Fruit fly (Drosophila melanogaster) whole organism, pupa: ENCODE measurements around the gene gdl.

Experiments used
- CG10348 ChIP-seq: fragments of 200-800 bp; sonication (Bioruptor generic); IDR thresholded peaks from 2 replicates; pipeline ENCODE4 v1.3.6; 2022; ENCODE audit warnings: missing biosample characterization, missing genetic modification characterization
- CG12605 ChIP-seq: fragments of 200-800 bp; sonication (Bioruptor generic); IDR thresholded peaks from 2 replicates; pipeline ENCODE4 v1.3.6; 2022; ENCODE audit warnings: missing biosample characterization, missing genetic modification characterization
- CG13204 ChIP-seq: fragments of 200-800 bp; sonication (Bioruptor generic); optimal IDR thresholded peaks from 2 replicates; lab custom pipeline; 2018; ENCODE audit warnings: missing biosample characterization, mild to moderate bottlenecking, missing genetic modification characterization, moderate library complexity
- CG14655 ChIP-seq: fragments of 200-800 bp; sonication (Bioruptor generic); optimal IDR thresholded peaks from 3 replicates; lab custom pipeline; 2017; ENCODE audit warnings: mild to moderate bottlenecking, missing biosample characterization, missing genetic modification reagents, missing genetic modification characterization
- CG15710 ChIP-seq: fragments of 200-800 bp; sonication (Bioruptor generic); optimal IDR thresholded peaks from 2 replicates; lab custom pipeline; 2018; ENCODE audit warnings: missing biosample characterization, mild to moderate bottlenecking, missing genetic modification characterization, moderate library complexity
- CG17806 ChIP-seq: fragments of 200-800 bp; sonication (Bioruptor generic); optimal IDR thresholded peaks from 2 replicates; lab custom pipeline; 2018; ENCODE audit warnings: missing biosample characterization, mild to moderate bottlenecking, missing genetic modification characterization, moderate library complexity
- CG32121 ChIP-seq: fragments of 200-800 bp; sonication (Bioruptor generic); IDR thresholded peaks from 2 replicates; pipeline ENCODE4 v1.3.6; 2022; ENCODE audit warnings: missing biosample characterization, missing genetic modification characterization
- CG34367 ChIP-seq: fragments of 200-800 bp; sonication (Bioruptor generic); optimal IDR thresholded peaks from 2 replicates; lab custom pipeline; 2018; ENCODE audit warnings: missing biosample characterization, mild to moderate bottlenecking, missing genetic modification characterization
- CG4496 ChIP-seq: fragments of 200-800 bp; sonication (Bioruptor generic); IDR thresholded peaks from 3 replicates; pipeline ENCODE4 v1.3.6; 2022; ENCODE audit warnings: missing biosample characterization, missing genetic modification characterization
- CG8159 ChIP-seq: fragments of 200-800 bp; sonication (Bioruptor generic); optimal IDR thresholded peaks from 3 replicates; lab custom pipeline; 2018; ENCODE audit warnings: missing biosample characterization, mild to moderate bottlenecking, missing genetic modification characterization, moderate library complexity
- CG8301 ChIP-seq: fragments of 200-800 bp; sonication (Bioruptor generic); optimal IDR thresholded peaks from 2 replicates; lab custom pipeline; 2018; ENCODE audit warnings: missing biosample characterization, mild to moderate bottlenecking, missing genetic modification characterization
- CG9948 ChIP-seq: fragments of 200-800 bp; sonication (Bioruptor generic); optimal IDR thresholded peaks from 2 replicates; lab custom pipeline; 2018; ENCODE audit warnings: missing biosample characterization, mild to moderate bottlenecking, missing genetic modification characterization, moderate library complexity
- D1 ChIP-seq: fragments of 200-800 bp; sonication (Bioruptor generic); optimal IDR thresholded peaks from 2 replicates; lab custom pipeline; 2018; ENCODE audit warnings: missing biosample characterization, mild to moderate bottlenecking, missing genetic modification characterization, moderate library complexity
- EcR ChIP-seq: fragments of 200-800 bp; sonication (Bioruptor generic); optimal IDR thresholded peaks from 3 replicates; lab custom pipeline; 2019; ENCODE audit warnings: missing biosample characterization, missing genetic modification characterization, mild to moderate bottlenecking, moderate library complexity, missing genetic modification reagents
- Ets98B ChIP-seq: fragments of 200-800 bp; sonication (Bioruptor generic); IDR thresholded peaks from 2 replicates; pipeline ENCODE4 v1.3.6; 2022; ENCODE audit warnings: missing biosample characterization, missing genetic modification characterization
- Pif1A ChIP-seq: fragments of 200-800 bp; sonication (Bioruptor generic); optimal IDR thresholded peaks from 3 replicates; lab custom pipeline; 2016; ENCODE audit warnings: missing biosample characterization, missing genetic modification characterization
- Pif1B ChIP-seq: fragments of 200-800 bp; sonication (Bioruptor generic); optimal IDR thresholded peaks from 3 replicates; lab custom pipeline; 2016; ENCODE audit warnings: missing biosample characterization, missing genetic modification characterization
- Snoo ChIP-seq: fragments of 200-800 bp; sonication (Bioruptor generic); optimal IDR thresholded peaks from 3 replicates; lab custom pipeline; 2017; ENCODE audit warnings: missing biosample characterization, mild to moderate bottlenecking, missing genetic modification characterization, inconsistent platforms
- fd96Ca ChIP-seq: fragments of 200-800 bp; sonication (Bioruptor generic); IDR thresholded peaks from 3 replicates; pipeline ENCODE4 v1.3.6; 2022; ENCODE audit warnings: missing biosample characterization, missing genetic modification characterization
- gl ChIP-seq: fragments of 200-800 bp; sonication (Bioruptor generic); optimal IDR thresholded peaks from 2 replicates; lab custom pipeline; 2018; ENCODE audit warnings: missing biosample characterization, mild to moderate bottlenecking, missing genetic modification characterization
- rn ChIP-seq: fragments of 200-800 bp; sonication (Bioruptor generic); IDR thresholded peaks from 2 replicates; pipeline ENCODE4 v1.3.6; 2022; ENCODE audit warnings: missing biosample characterization, missing genetic modification characterization

gdl gene

dm6 chr3L:15502256-15502655 lies 7.0 kb upstream of the gdl start:
- no peak for TF ChIP-seq Snoo (tag; lab: Kevin White, UChicago)
- TF ChIP-seq fd96Ca, result no peak
- no peak for TF ChIP-seq D1 (tag; lab: Kevin White, UChicago)
- TF ChIP-seq Pif1B (GFP tag; lab: Kevin White, UChicago), result no peak
- TF ChIP-seq CG4496, result no peak
- no peak for TF ChIP-seq CG13204 (GFP tag; lab: Kevin White, UChicago)
- TF ChIP-seq, all 21 proteins: peak for 0

dm6 chr3L:15504687-15505086 lies 4.6 kb upstream of the gdl start, which contains the start of gene CG7857:
CG7857 (minus strand) TSS chr3L:15504894.
- TF ChIP-seq CG9948 (tag; lab: Kevin White, UChicago), result no peak
- no peak for TF ChIP-seq CG32121
- TF ChIP-seq D1 (tag; lab: Kevin White, UChicago), result no peak
- TF ChIP-seq CG13204 (GFP tag; lab: Kevin White, UChicago), result no peak

dm6 chr3L:15506174-15506926 lies 2.9 kb upstream of the gdl start:
- TF ChIP-seq fd96Ca, result no peak
- TF ChIP-seq CG34367 (tag; lab: Kevin White, UChicago), result no peak
- no peak for TF ChIP-seq gl (tag; lab: Kevin White, UChicago)
- no peak for TF ChIP-seq CG12605 (GFP tag; lab: Robert Waterston, UW)
- TF ChIP-seq Pif1B (GFP tag; lab: Kevin White, UChicago), result no peak
- TF ChIP-seq D1 (tag; lab: Kevin White, UChicago), result no peak
- TF ChIP-seq CG4496, result no peak
- no peak for TF ChIP-seq EcR (GFP tag; lab: Kevin White, UChicago)
- no peak for TF ChIP-seq rn
- TF ChIP-seq CG32121, result no peak
- no peak for TF ChIP-seq CG8301 (tag; lab: Kevin White, UChicago)
- no peak for TF ChIP-seq CG9948 (tag; lab: Kevin White, UChicago)
- no peak for TF ChIP-seq CG8159 (tag; lab: Kevin White, UChicago)
- TF ChIP-seq CG15710, result no peak
- TF ChIP-seq Ets98B (GFP tag; lab: Robert Waterston, UW), result no peak
- no peak for TF ChIP-seq CG10348
- no peak for TF ChIP-seq CG14655
- TF ChIP-seq Pif1A (GFP tag; lab: Kevin White, UChicago), result no peak
- no peak for TF ChIP-seq CG13204 (GFP tag; lab: Kevin White, UChicago)

dm6 chr3L:15507148-15507896 lies 1.9 kb upstream of the gdl start:
- TF ChIP-seq D1 (tag; lab: Kevin White, UChicago) (no peak), Pif1A (GFP tag; lab: Kevin White, UChicago) (no peak), CG15710 (no peak), CG10348 (no peak), CG32121 (0 out of 2 replicates have a peak, but pooled peaks have one; percentile 28), Pif1B (GFP tag; lab: Kevin White, UChicago) (no peak), CG8301 (tag; lab: Kevin White, UChicago) (no peak), Snoo (tag; lab: Kevin White, UChicago) (no peak), CG9948 (tag; lab: Kevin White, UChicago) (no peak), EcR (GFP tag; lab: Kevin White, UChicago) (peak; percentile 66), rn (no peak)

- TF ChIP-seq CG8159 (tag; lab: Kevin White, UChicago) (peak; percentile 98), CG34367 (tag; lab: Kevin White, UChicago) (peak; percentile 98), CG10348 (no peak), Snoo (tag; lab: Kevin White, UChicago) (peak; percentile 99), Pif1A (GFP tag; lab: Kevin White, UChicago) (peak; percentile 99), CG12605 (GFP tag; lab: Robert Waterston, UW) (peak; percentile 97), rn (no peak; the same call in 1 of the 2 replicates), CG9948 (tag; lab: Kevin White, UChicago) (peak; percentile 96), CG14655 (peak; percentile 97), CG17806 (peak; percentile 98), CG13204 (GFP tag; lab: Kevin White, UChicago) (peak; percentile 95), CG8301 (tag; lab: Kevin White, UChicago) (peak; percentile 98), EcR (GFP tag; lab: Kevin White, UChicago) (peak; percentile 92), gl (tag; lab: Kevin White, UChicago) (peak; percentile 98), CG4496 (peak; percentile 98), CG32121 (peak; percentile 97), CG15710 (peak; percentile 98), Pif1B (GFP tag; lab: Kevin White, UChicago) (peak; percentile 99), D1 (tag; lab: Kevin White, UChicago) (peak; percentile 97), fd96Ca (no peak; the same call in 2 of the 3 replicates), Ets98B (GFP tag; lab: Robert Waterston, UW) (peak; percentile 98)
These were observed 1.0 kb upstream of the gdl start, which contains the start of gene CG7841 for dm6 chr3L:15508233-15508632. CG7841 (minus strand) TSS chr3L:15508252.

dm6 chr3L:15508750-15509149 lies 495 bp upstream of the gdl start, which contains the start of gene Z600:
Z600 (plus strand) TSS chr3L:15509061.
- no peak for TF ChIP-seq CG12605 (GFP tag; lab: Robert Waterston, UW)
- TF ChIP-seq CG8159 (tag; lab: Kevin White, UChicago), result no peak
- no peak for TF ChIP-seq CG8301 (tag; lab: Kevin White, UChicago)
- TF ChIP-seq CG32121, result no peak
- no peak for TF ChIP-seq CG14655
- no peak for TF ChIP-seq CG13204 (GFP tag; lab: Kevin White, UChicago)
- TF ChIP-seq rn, result no peak
- TF ChIP-seq gl (tag; lab: Kevin White, UChicago), result no peak
- no peak for TF ChIP-seq CG4496
- no peak for TF ChIP-seq fd96Ca
- no peak for TF ChIP-seq CG15710
- TF ChIP-seq Pif1A (GFP tag; lab: Kevin White, UChicago), result no peak
- no peak for TF ChIP-seq CG34367 (tag; lab: Kevin White, UChicago)
- TF ChIP-seq Snoo (tag; lab: Kevin White, UChicago), result no peak
- no peak for TF ChIP-seq Ets98B (GFP tag; lab: Robert Waterston, UW)
- no peak for TF ChIP-seq Pif1B (GFP tag; lab: Kevin White, UChicago)
- no peak for TF ChIP-seq CG9948 (tag; lab: Kevin White, UChicago)
- no peak for TF ChIP-seq CG17806
